Worm (Caenorhabditis elegans) whole organism, late embryonic: ENCODE measurements around the gene gly-14.

Experiments
- K02D7.2 ChIP-seq: sonication (generic microtip); optimal IDR thresholded peaks from 2 replicates; lab custom pipeline; 2017; ENCODE audit warnings: mild to moderate bottlenecking, missing genetic modification characterization, missing compliant biosample characterization
- pqm-1 ChIP-seq: sonication (generic microtip); optimal IDR thresholded peaks from 2 replicates; lab custom pipeline; 2016; ENCODE audit warnings: missing genetic modification characterization, missing compliant biosample characterization
- unc-3 ChIP-seq, 2 experiments: fragments of 200-800 bp in 1 of 2; sonication (Bioruptor generic) in 1 of 2; sonication (generic microtip) in 1 of 2; conservative IDR thresholded peaks in 1 of 2; optimal IDR thresholded peaks in 1 of 2; 2 replicates each; pipeline versions ENCODE4 v1.3.6 to Lab custom; 2016 to 2022; ENCODE audit warnings: missing compliant biosample characterization in 2 of 2, missing genetic modification characterization in 2 of 2, missing genetic modification reagents in 1 of 2

DNA sequence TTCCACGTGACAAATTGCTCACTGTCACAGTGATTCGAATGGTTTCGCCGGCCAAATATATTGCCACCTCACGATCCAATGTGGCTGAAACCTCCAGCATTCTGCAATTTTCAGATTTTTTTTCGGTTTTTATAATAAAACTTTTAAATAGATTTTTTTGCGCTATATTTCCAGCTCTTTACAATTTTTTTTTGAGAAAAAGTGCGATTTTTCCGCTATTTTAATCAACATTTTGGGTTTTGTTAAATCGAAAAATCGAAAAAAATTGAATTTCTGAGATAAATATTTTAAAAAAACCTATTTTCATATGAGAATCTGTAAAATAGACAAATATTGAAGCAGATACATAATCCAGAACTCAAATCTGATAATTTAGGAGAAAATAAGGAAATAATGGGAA lies 5.9 kb upstream of the gly-14 start, which contains the start of gene M01F1.9:
- no peak for TF ChIP-seq pqm-1 (tag; lab: Kevin White, UChicago)
- no peak for TF ChIP-seq unc-3 (GFP tag; conservative IDR thresholded peaks at IDR 0.05; lab: Robert Waterston, UW)
- no peak for TF ChIP-seq unc-3 (tag; optimal IDR thresholded peaks at IDR 0.05; lab: Kevin White, UChicago)
- no peak for TF ChIP-seq K02D7.2
